Fruit fly (Drosophila melanogaster): ENCODE measurements around the gene LysE.

Gene LysE

dm6 chr3L:1166266-1166665, 46.4 kb upstream of the LysE start (continued):
- peak; percentile 35 for TF ChIP-seq trh (GFP tag; optimal IDR thresholded peaks at IDR 0.05)
- peak; percentile 41 for TF ChIP-seq CG18476 (GFP tag; optimal IDR thresholded peaks at IDR 0.05)
- TF ChIP-seq odd (GFP tag; optimal IDR thresholded peaks at IDR 0.05), result peak; percentile 81
- TF ChIP-seq ssp (GFP tag; IDR thresholded peaks at IDR 0.05), result no peak
- TF ChIP-seq danr (GFP tag; IDR thresholded peaks at IDR 0.05), result peak; percentile 15; the same call in 1 of the 2 replicates
- peak; percentile 16 for TF ChIP-seq CG2116 (GFP tag; optimal IDR thresholded peaks at IDR 0.05)
- 0 out of 2 replicates have a peak, but pooled peaks have one; percentile 26 for TF ChIP-seq Nf-YA (GFP tag; IDR thresholded peaks at IDR 0.05)
- TF ChIP-seq cato (GFP tag; optimal IDR thresholded peaks at IDR 0.05; ENCODE audit: borderline replicate concordance), result peak; percentile 25
- no peak for TF ChIP-seq vnd (GFP tag; IDR thresholded peaks at IDR 0.05; ENCODE audit: partially characterized antibody)
- peak; percentile 24 for TF ChIP-seq CG8924 (tag; optimal IDR thresholded peaks at IDR 0.05)
- TF ChIP-seq Xbp1 (GFP tag; optimal IDR thresholded peaks at IDR 0.05), result no peak
- TF ChIP-seq CG14441 (GFP tag; IDR thresholded peaks at IDR 0.05), result no peak; the same call in 1 of the 2 replicates
- no peak for TF ChIP-seq Atf6 (GFP tag; IDR thresholded peaks at IDR 0.05)
- peak; percentile 87 for TF ChIP-seq CG2875 (GFP tag; optimal IDR thresholded peaks at IDR 0.05)
- no peak for TF ChIP-seq twi (tag; optimal IDR thresholded peaks at IDR 0.05)
- peak; percentile 13 for TF ChIP-seq CG10147 (GFP tag; optimal IDR thresholded peaks at IDR 0.05)
- TF ChIP-seq corto (GFP tag; optimal IDR thresholded peaks at IDR 0.05), result no peak
- TF ChIP-seq Pdp1 (GFP tag; optimal IDR thresholded peaks at IDR 0.05), result no peak
- no peak for TF ChIP-seq seq (GFP tag; IDR thresholded peaks at IDR 0.05)
- TF ChIP-seq unc-4 (GFP tag; IDR thresholded peaks at IDR 0.05; ENCODE audit: partially characterized antibody), result no peak
- no peak for TF ChIP-seq Usf (GFP tag; optimal IDR thresholded peaks at IDR 0.05)
- no peak for TF ChIP-seq psq (GFP tag; optimal IDR thresholded peaks at IDR 0.05)
- TF ChIP-seq so (GFP tag; IDR thresholded peaks at IDR 0.05), result 0 out of 3 replicates have a peak, but pooled peaks have one; percentile 46
- TF ChIP-seq HLH4C (GFP tag; IDR thresholded peaks at IDR 0.05; ENCODE audit: partially characterized antibody), result no peak
- no peak for TF ChIP-seq slou (GFP tag; optimal IDR thresholded peaks at IDR 0.05)
- no peak for TF ChIP-seq br (optimal IDR thresholded peaks at IDR 0.05)
- no peak for TF ChIP-seq CG11456 (GFP tag; IDR thresholded peaks at IDR 0.05)
- no peak; the same call in 1 of the 2 replicates for TF ChIP-seq H2.0 (GFP tag; IDR thresholded peaks at IDR 0.05)
- peak; percentile 10; the same call in 1 of the 2 replicates for TF ChIP-seq CG4360 (GFP tag; IDR thresholded peaks at IDR 0.05)
- TF ChIP-seq Vsx1 (GFP tag; optimal IDR thresholded peaks at IDR 0.05), result peak; percentile 20
- no peak for TF ChIP-seq usp (GFP tag; optimal IDR thresholded peaks at IDR 0.05)
- TF ChIP-seq CG10209 (GFP tag; optimal IDR thresholded peaks at IDR 0.05), result peak; percentile 70
- TF ChIP-seq gsb-n (tag; optimal IDR thresholded peaks at IDR 0.05), result peak; percentile 63
- TF ChIP-seq CG31224 (GFP tag; IDR thresholded peaks at IDR 0.05), result no peak
- no peak for TF ChIP-seq chinmo (GFP tag; IDR thresholded peaks at IDR 0.05; ENCODE audit: partially characterized antibody)
- peak; percentile 1 for TF ChIP-seq stwl (tag; optimal IDR thresholded peaks at IDR 0.05)
- TF ChIP-seq D19B (GFP tag; optimal IDR thresholded peaks at IDR 0.05), result no peak
- no peak for TF ChIP-seq Hsf (GFP tag; optimal IDR thresholded peaks at IDR 0.05)
- TF ChIP-seq cg (GFP tag; optimal IDR thresholded peaks at IDR 0.05), result no peak
- TF ChIP-seq sr (GFP tag; IDR thresholded peaks at IDR 0.05), result peak; percentile 69
- no peak for TF ChIP-seq lilli (GFP tag; optimal IDR thresholded peaks at IDR 0.05)
- no peak for TF ChIP-seq Gug (GFP tag; IDR thresholded peaks at IDR 0.05)
- TF ChIP-seq CG11695 (GFP tag; IDR thresholded peaks at IDR 0.05), result peak; percentile 61; the same call in 2 of the 3 replicates
- peak; percentile 36 for TF ChIP-seq CG12659 (GFP tag; optimal IDR thresholded peaks at IDR 0.05)
- TF ChIP-seq Ptx1 (GFP tag; IDR thresholded peaks at IDR 0.05), result no peak; the same call in 1 of the 2 replicates
- TF ChIP-seq fu2 (GFP tag; optimal IDR thresholded peaks at IDR 0.05), result no peak
- TF ChIP-seq CG32767 (GFP tag; IDR thresholded peaks at IDR 0.05), result no peak
- TF ChIP-seq CG1647 (GFP tag; optimal IDR thresholded peaks at IDR 0.05), result peak; percentile 2
- peak; percentile 50 for TF ChIP-seq TFAM (GFP tag; optimal IDR thresholded peaks at IDR 0.05)
- no peak for TF ChIP-seq amos (GFP tag; IDR thresholded peaks at IDR 0.05; ENCODE audit: partially characterized antibody)
- no peak for TF ChIP-seq dati (GFP tag; IDR thresholded peaks at IDR 0.05)
